Worm (Caenorhabditis elegans) whole organism, L3 larva: ENCODE results near the gene lurp-1.

Experiments
- R02D3.7 ChIP-seq: fragments of 150-350 bp; optimal IDR thresholded peaks from 2 replicates; lab custom pipeline; 2014; ENCODE audit warnings: missing biosample characterization, missing genetic modification characterization
- ZK546.5 ChIP-seq: sonication (generic microtip); optimal IDR thresholded peaks from 2 replicates; lab custom pipeline; 2017; ENCODE audit warnings: missing biosample characterization, missing genetic modification characterization
- aly-2 ChIP-seq: fragments of 150-350 bp; optimal IDR thresholded peaks from 2 replicates; lab custom pipeline; 2014; ENCODE audit warnings: missing biosample characterization, missing genetic modification characterization
- ama-1 ChIP-seq: fragments of 150-350 bp; optimal IDR thresholded peaks from 2 replicates; lab custom pipeline; 2018
- ceh-16 ChIP-seq: sonication (generic microtip); optimal IDR thresholded peaks from 2 replicates; lab custom pipeline; 2017; ENCODE audit warnings: missing biosample characterization, missing genetic modification characterization
- ceh-28 ChIP-seq: fragments of 150-350 bp; optimal IDR thresholded peaks from 2 replicates; lab custom pipeline; 2014; ENCODE audit warnings: missing biosample characterization, missing genetic modification reagents, missing genetic modification characterization
- ceh-82 ChIP-seq: fragments of 150-350 bp; optimal IDR thresholded peaks from 2 replicates; lab custom pipeline; 2014; ENCODE audit warnings: missing biosample characterization, missing genetic modification characterization
- ceh-9 ChIP-seq: sonication (generic microtip); optimal IDR thresholded peaks from 2 replicates; lab custom pipeline; 2018; ENCODE audit warnings: missing biosample characterization, missing genetic modification characterization
- daf-12 ChIP-seq: fragments of 150-350 bp; optimal IDR thresholded peaks from 2 replicates; lab custom pipeline; 2014; ENCODE audit warnings: missing biosample characterization, missing genetic modification reagents, missing genetic modification characterization
- egl-5 ChIP-seq: fragments of 150-350 bp; optimal IDR thresholded peaks from 2 replicates; lab custom pipeline; 2017; ENCODE audit warnings: missing biosample characterization, missing genetic modification reagents, missing genetic modification characterization, inconsistent platforms
- elt-1 ChIP-seq: fragments of 150-350 bp; optimal IDR thresholded peaks from 2 replicates; lab custom pipeline; 2014; ENCODE audit warnings: missing biosample characterization, missing genetic modification characterization
- elt-2 ChIP-seq: sonication (generic microtip); optimal IDR thresholded peaks from 2 replicates; lab custom pipeline; 2016; ENCODE audit warnings: missing genetic modification reagents, mild to moderate bottlenecking, missing genetic modification characterization, missing compliant biosample characterization
- elt-3 ChIP-seq, 3 experiments: fragments of 150-350 bp in 1 of 3; sonication (generic microtip) in 2 of 3; optimal IDR thresholded peaks; 2 replicates in 2 of 3; 4 replicates in 1 of 3; lab custom pipeline; 2014 to 2017; ENCODE audit warnings: missing biosample characterization in 3 of 3, missing genetic modification characterization in 3 of 3
- eor-1 ChIP-seq, 2 experiments: fragments of 150-350 bp; optimal IDR thresholded peaks; 2 replicates each; lab custom pipeline; 2014 to 2018; ENCODE audit warnings: missing biosample characterization in 2 of 2, missing genetic modification characterization in 2 of 2
- fkh-10 ChIP-seq: sonication (generic microtip); optimal IDR thresholded peaks from 2 replicates; lab custom pipeline; 2017; ENCODE audit warnings: missing biosample characterization, missing genetic modification reagents, missing genetic modification characterization
- fos-1 ChIP-seq: fragments of 150-350 bp; optimal IDR thresholded peaks from 2 replicates; lab custom pipeline; 2014; ENCODE audit warnings: missing biosample characterization, missing genetic modification characterization
- hmg-11 ChIP-seq: sonication (generic microtip); optimal IDR thresholded peaks from 2 replicates; lab custom pipeline; 2016; ENCODE audit warnings: missing genetic modification characterization, missing compliant biosample characterization
- jun-1 ChIP-seq: fragments of 150-350 bp; optimal IDR thresholded peaks from 2 replicates; lab custom pipeline; 2014; ENCODE audit warnings: missing biosample characterization, missing genetic modification reagents, missing genetic modification characterization
- lin-15B ChIP-seq: fragments of 150-350 bp; optimal IDR thresholded peaks from 2 replicates; lab custom pipeline; 2014; ENCODE audit warnings: missing biosample characterization, missing genetic modification characterization
- lin-39 ChIP-seq: fragments of 150-350 bp; optimal IDR thresholded peaks from 2 replicates; lab custom pipeline; 2018; ENCODE audit warnings: missing biosample characterization, missing genetic modification reagents, missing genetic modification characterization
- lsy-12 ChIP-seq: sonication (generic microtip); optimal IDR thresholded peaks from 2 replicates; lab custom pipeline; 2016; ENCODE audit warnings: mild to moderate bottlenecking, missing genetic modification characterization, missing compliant biosample characterization
- mdl-1 ChIP-seq: fragments of 150-350 bp; optimal IDR thresholded peaks from 2 replicates; lab custom pipeline; 2014; ENCODE audit warnings: missing biosample characterization, missing genetic modification characterization
- mml-1 ChIP-seq: fragments of 150-350 bp; sonication (generic microtip); optimal IDR thresholded peaks from 3 replicates; lab custom pipeline; 2014; ENCODE audit warnings: missing biosample characterization, missing genetic modification characterization
- nfya-1 ChIP-seq: sonication (generic microtip); optimal IDR thresholded peaks from 2 replicates; lab custom pipeline; 2017; ENCODE audit warnings: missing genetic modification characterization, mild to moderate bottlenecking, missing compliant biosample characterization, antibody characterized with exemption, moderate library complexity; ENCODE audit not compliant: insufficient read depth
- nhr-12 ChIP-seq: fragments of 150-350 bp; optimal IDR thresholded peaks from 2 replicates; lab custom pipeline; 2014; ENCODE audit warnings: missing biosample characterization, missing genetic modification characterization
- nhr-23 ChIP-seq: fragments of 150-350 bp; optimal IDR thresholded peaks from 2 replicates; lab custom pipeline; 2014; ENCODE audit warnings: missing biosample characterization, missing genetic modification reagents, missing genetic modification characterization
- nhr-237 ChIP-seq: fragments of 150-350 bp; optimal IDR thresholded peaks from 2 replicates; lab custom pipeline; 2014; ENCODE audit warnings: missing biosample characterization, missing genetic modification characterization
- nhr-28 ChIP-seq: fragments of 150-350 bp; optimal IDR thresholded peaks from 2 replicates; lab custom pipeline; 2014; ENCODE audit warnings: missing biosample characterization, missing genetic modification characterization
- nhr-67 ChIP-seq: fragments of 150-350 bp; optimal IDR thresholded peaks from 2 replicates; lab custom pipeline; 2014; ENCODE audit warnings: missing biosample characterization, missing genetic modification characterization
- nhr-76 ChIP-seq: fragments of 150-350 bp; sonication (generic microtip); optimal IDR thresholded peaks from 5 replicates; lab custom pipeline; 2014; ENCODE audit warnings: missing biosample characterization, missing genetic modification characterization
- nhr-77 ChIP-seq: fragments of 150-350 bp; optimal IDR thresholded peaks from 2 replicates; lab custom pipeline; 2014; ENCODE audit warnings: missing biosample characterization, missing genetic modification characterization
- pqm-1 ChIP-seq: fragments of 150-350 bp; optimal IDR thresholded peaks from 2 replicates; lab custom pipeline; 2017; ENCODE audit warnings: missing biosample characterization, missing genetic modification characterization, inconsistent platforms
- sea-2 ChIP-seq: fragments of 150-350 bp; sonication (generic microtip); optimal IDR thresholded peaks from 4 replicates; lab custom pipeline; 2014; ENCODE audit warnings: missing biosample characterization, missing genetic modification reagents, missing genetic modification characterization
- skn-1 ChIP-seq: fragments of 150-350 bp; optimal IDR thresholded peaks from 2 replicates; lab custom pipeline; 2014; ENCODE audit warnings: missing biosample characterization, missing genetic modification characterization
- snpc-4 ChIP-seq: fragments of 150-350 bp; optimal IDR thresholded peaks from 2 replicates; lab custom pipeline; 2014; ENCODE audit warnings: missing biosample characterization, missing genetic modification characterization
- tbx-2 ChIP-seq: sonication (generic microtip); optimal IDR thresholded peaks from 2 replicates; lab custom pipeline; 2016; ENCODE audit warnings: mild to moderate bottlenecking, missing genetic modification characterization, missing compliant biosample characterization
- unc-39 ChIP-seq: sonication (generic microtip); optimal IDR thresholded peaks from 4 replicates; lab custom pipeline; 2017; ENCODE audit warnings: missing biosample characterization, missing genetic modification characterization
- unc-62 ChIP-seq: fragments of 150-350 bp; sonication (generic microtip); optimal IDR thresholded peaks from 4 replicates; lab custom pipeline; 2014; ENCODE audit warnings: missing biosample characterization, missing genetic modification reagents, missing genetic modification characterization
- zag-1 ChIP-seq: fragments of 150-350 bp; optimal IDR thresholded peaks from 2 replicates; lab custom pipeline; 2014; ENCODE audit warnings: missing biosample characterization, missing genetic modification characterization
- ztf-11 ChIP-seq: fragments of 150-350 bp; optimal IDR thresholded peaks from 2 replicates; lab custom pipeline; 2014; ENCODE audit warnings: missing biosample characterization, missing genetic modification characterization
- ztf-4 ChIP-seq: fragments of 150-350 bp; optimal IDR thresholded peaks from 2 replicates; lab custom pipeline; 2014; ENCODE audit warnings: missing biosample characterization, missing genetic modification characterization

lurp-1 gene

ce11 chrII:10840067-10840466 lies 40.7 kb upstream of the lurp-1 start (continued):
- TF ChIP-seq fos-1 (tag; lab: Kevin White, UChicago) = no peak
- no peak for TF ChIP-seq egl-5 (tag; lab: Kevin White, UChicago)
- TF ChIP-seq daf-12 (tag; lab: Kevin White, UChicago) = no peak

- TF ChIP-seq nhr-28 (no peak), hmg-11 (tag; lab: Kevin White, UChicago) (no peak), skn-1 (tag; lab: Kevin White, UChicago) (no peak), zag-1 (tag; lab: Kevin White, UChicago) (no peak), nhr-67 (tag; lab: Kevin White, UChicago) (no peak), unc-39 (no peak), fkh-10 (GFP tag; lab: Kevin White, UChicago) (no peak), R02D3.7 (no peak), ceh-28 (tag; lab: Kevin White, UChicago) (no peak), lin-15B (tag; lab: Kevin White, UChicago) (no peak), elt-3 (tag; optimal IDR thresholded peaks at IDR 0.05; lab: Kevin White, UChicago) (no peak), ceh-9 (tag; lab: Kevin White, UChicago) (no peak)
These were observed 37.2 kb upstream of the lurp-1 start, which contains the start of gene M106.8 for ce11 chrII:10843527-10843926. M106.8 (minus strand) TSS chrII:10843627.

ce11 chrII:10847057-10847456 lies 33.7 kb upstream of the lurp-1 start:
- no peak for TF ChIP-seq ZK546.5 (tag; lab: Kevin White, UChicago)
- no peak for TF ChIP-seq aly-2
- TF ChIP-seq sea-2 (GFP tag; lab: Kevin White, UChicago) = no peak
- TF ChIP-seq ztf-4 = no peak
- no peak for TF ChIP-seq nhr-12 (tag; lab: Kevin White, UChicago)
- TF ChIP-seq nhr-67 (tag; lab: Kevin White, UChicago) = no peak
- no peak for TF ChIP-seq pqm-1 (tag; lab: Kevin White, UChicago)
- no peak for TF ChIP-seq nhr-23
- no peak for TF ChIP-seq ceh-16
- no peak for TF ChIP-seq fkh-10 (GFP tag; lab: Kevin White, UChicago)
- TF ChIP-seq zag-1 (tag; lab: Kevin White, UChicago) = no peak
- no peak for TF ChIP-seq jun-1 (tag; lab: Kevin White, UChicago)
- no peak for TF ChIP-seq nhr-77 (tag; lab: Kevin White, UChicago)
- no peak for TF ChIP-seq tbx-2 (tag; lab: Kevin White, UChicago)
- TF ChIP-seq lsy-12 (tag; lab: Kevin White, UChicago) = no peak

- TF ChIP-seq elt-3 (tag; optimal IDR thresholded peaks at IDR 0.05; lab: Kevin White, UChicago) (no peak), lsy-12 (tag; lab: Kevin White, UChicago) (no peak), ceh-28 (tag; lab: Kevin White, UChicago) (no peak), ceh-82 (tag; lab: Kevin White, UChicago) (no peak), nhr-76 (tag; lab: Kevin White, UChicago) (no peak), nhr-77 (tag; lab: Kevin White, UChicago) (no peak), nhr-67 (tag; lab: Kevin White, UChicago) (no peak), mdl-1 (tag; lab: Kevin White, UChicago) (no peak), snpc-4 (no peak), skn-1 (tag; lab: Kevin White, UChicago) (no peak), ceh-9 (tag; lab: Kevin White, UChicago) (no peak), pqm-1 (tag; lab: Kevin White, UChicago) (no peak), zag-1 (tag; lab: Kevin White, UChicago) (no peak), nhr-237 (tag; lab: Kevin White, UChicago) (no peak), eor-1 (tag; optimal IDR thresholded peaks at IDR 0.05; lab: Kevin White, UChicago) (no peak), elt-2 (tag; lab: Kevin White, UChicago) (no peak)
These were observed 30.8 kb upstream of the lurp-1 start, which contains the start of gene M106.2 for ce11 chrII:10849903-10850302. M106.2 (minus strand) TSS chrII:10850003.

ce11 chrII:10851110-10851509 lies 29.6 kb upstream of the lurp-1 start:
- peak; percentile 70 for TF ChIP-seq nhr-23
- peak; percentile 77 for TF ChIP-seq egl-5 (tag; lab: Kevin White, UChicago)
- peak; percentile 98 for TF ChIP-seq unc-62 (GFP tag; lab: Kevin White, UChicago)
- no peak for TF ChIP-seq fos-1 (tag; lab: Kevin White, UChicago)
- TF ChIP-seq lsy-12 (tag; lab: Kevin White, UChicago) = peak; percentile 19
- peak; percentile 20 for TF ChIP-seq R02D3.7
- TF ChIP-seq skn-1 (tag; lab: Kevin White, UChicago) = peak; percentile 51
- no peak for TF ChIP-seq sea-2 (GFP tag; lab: Kevin White, UChicago)
- no peak for TF ChIP-seq nhr-67 (tag; lab: Kevin White, UChicago)
- peak; percentile 43 for TF ChIP-seq elt-1
- TF ChIP-seq nfya-1 (tag; lab: Kevin White, UChicago) = peak; percentile 80
- TF ChIP-seq jun-1 (tag; lab: Kevin White, UChicago) = peak; percentile 67
- TF ChIP-seq fkh-10 (GFP tag; lab: Kevin White, UChicago) = no peak
- TF ChIP-seq ceh-9 (tag; lab: Kevin White, UChicago) = no peak
- TF ChIP-seq tbx-2 (tag; lab: Kevin White, UChicago) = peak; percentile 10
- no peak for TF ChIP-seq elt-3 (tag; optimal IDR thresholded peaks at IDR 0.05; lab: Kevin White, UChicago)
- TF ChIP-seq lin-15B (tag; lab: Kevin White, UChicago) = peak; percentile 24
- peak; percentile 64 for TF ChIP-seq hmg-11 (tag; lab: Kevin White, UChicago)
- peak; percentile 62 for TF ChIP-seq ceh-28 (tag; lab: Kevin White, UChicago)
- TF ChIP-seq mml-1 (tag; lab: Kevin White, UChicago) = no peak
- TF ChIP-seq ztf-4 = peak; percentile 24
- peak; percentile 76 for TF ChIP-seq lin-39 (tag; lab: Kevin White, UChicago)
- no peak for TF ChIP-seq aly-2
- TF ChIP-seq ztf-11 = no peak
- no peak for TF ChIP-seq eor-1 (tag; optimal IDR thresholded peaks at IDR 0.05; lab: Kevin White, UChicago)
- no peak for TF ChIP-seq nhr-237 (tag; lab: Kevin White, UChicago)
- no peak for TF ChIP-seq ama-1 (lab: Kevin White, UChicago)
- no peak for TF ChIP-seq ZK546.5 (tag; lab: Kevin White, UChicago)
- TF ChIP-seq nhr-12 (tag; lab: Kevin White, UChicago) = no peak
